Fruit fly (Drosophila melanogaster) whole organism, adult: ENCODE measurements around the gene CG45089.

ENCODE experiments used
- CG1620 ChIP-seq: fragments of 200-800 bp; sonication (Bioruptor generic); optimal IDR thresholded peaks from 2 replicates; lab custom pipeline; 2016; ENCODE audit warnings: missing biosample characterization, missing genetic modification characterization
- CG33017 ChIP-seq: fragments of 200-800 bp; sonication (Bioruptor generic); optimal IDR thresholded peaks from 2 replicates; lab custom pipeline; 2018; ENCODE audit warnings: missing biosample characterization, mild to moderate bottlenecking, missing genetic modification characterization, moderate library complexity
- CG5204 ChIP-seq: fragments of 200-800 bp; sonication (Bioruptor generic); optimal IDR thresholded peaks from 2 replicates; lab custom pipeline; 2016; ENCODE audit warnings: missing biosample characterization, missing genetic modification characterization
- CG7045 ChIP-seq: fragments of 200-800 bp; sonication (Bioruptor generic); optimal IDR thresholded peaks from 2 replicates; lab custom pipeline; 2017; ENCODE audit warnings: missing biosample characterization, mild to moderate bottlenecking, missing genetic modification characterization
- CG7101 ChIP-seq: fragments of 200-800 bp; sonication (Bioruptor generic); optimal IDR thresholded peaks from 2 replicates; lab custom pipeline; 2018; ENCODE audit warnings: missing biosample characterization, mild to moderate bottlenecking, missing genetic modification characterization, moderate library complexity
- Clk ChIP-seq: fragments of 200-800 bp; sonication (Bioruptor generic); optimal IDR thresholded peaks from 2 replicates; lab custom pipeline; 2017; ENCODE audit warnings: missing biosample characterization, missing genetic modification characterization
- bab1 ChIP-seq: fragments of 200-800 bp; sonication (Bioruptor generic); optimal IDR thresholded peaks from 3 replicates; lab custom pipeline; 2019; ENCODE audit warnings: missing biosample characterization, mild to moderate bottlenecking, missing genetic modification characterization, moderate library complexity
- cic ChIP-seq: fragments of 200-800 bp; sonication (Bioruptor generic); optimal IDR thresholded peaks from 2 replicates; lab custom pipeline; 2017; ENCODE audit warnings: missing biosample characterization, mild to moderate bottlenecking, missing genetic modification characterization, moderate library complexity
- cnc ChIP-seq, 2 experiments: fragments of >200 bp; optimal IDR thresholded peaks; 2 replicates each; lab custom pipeline; 2017
- kay ChIP-seq: fragments of 200-800 bp; sonication (Bioruptor generic); peaks from one replicate; lab custom pipeline; 2016; ENCODE audit warnings: missing biosample characterization, missing genetic modification characterization, borderline replicate concordance
- ovo ChIP-seq: fragments of 200-800 bp; sonication (Bioruptor generic); optimal IDR thresholded peaks from 2 replicates; lab custom pipeline; 2016; ENCODE audit warnings: missing biosample characterization, missing genetic modification characterization
- pad ChIP-seq: fragments of 200-800 bp; sonication (Bioruptor generic); optimal IDR thresholded peaks from 3 replicates; lab custom pipeline; 2017; ENCODE audit warnings: missing biosample characterization, missing genetic modification characterization, mild to moderate bottlenecking, moderate library complexity, missing genetic modification reagents
- toe ChIP-seq: fragments of 200-800 bp; sonication (Bioruptor generic); optimal IDR thresholded peaks from 2 replicates; lab custom pipeline; 2016; ENCODE audit warnings: missing biosample characterization, missing genetic modification characterization

dm6 chrX:7881579-7881978, 12.0 kb downstream of the CG45089 start, which contains the start of gene Ir7e:
- TF ChIP-seq Clk (GFP tag; lab: Kevin White, UChicago) (no peak), CG7101 (no peak), CG7045 (no peak), cnc (optimal IDR thresholded peaks at IDR 0.05; lab: Kevin White, UChicago) (no peak), CG5204 (no peak), bab1 (GFP tag; lab: Kevin White, UChicago) (no peak), CG33017 (tag; lab: Kevin White, UChicago) (no peak), pad (GFP tag; lab: Kevin White, UChicago) (no peak), CG1620 (no peak), ovo (no peak), toe (GFP tag; lab: Kevin White, UChicago) (no peak), kay (GFP tag; lab: Kevin White, UChicago) (no peak), cic (no peak)
